Fruit fly (Drosophila melanogaster) whole organism, embryonic: ENCODE data around the gene phol.

Experiments used
- Ada2b ChIP-seq: fragments of 200-800 bp; sonication (Bioruptor generic); IDR thresholded peaks from 2 replicates; pipeline ENCODE4 v1.3.6; 2022; ENCODE audit warnings: missing biosample characterization, missing genetic modification characterization
- Antp ChIP-seq: fragments of 200-800 bp; sonication (Bioruptor generic); optimal IDR thresholded peaks from 3 replicates; lab custom pipeline; 2016; ENCODE audit warnings: missing biosample characterization, missing genetic modification characterization
- Atf-2 ChIP-seq: fragments of 200-800 bp; sonication (Bioruptor generic); optimal IDR thresholded peaks from 2 replicates; lab custom pipeline; 2016; ENCODE audit warnings: missing biosample characterization, missing genetic modification characterization
- CG10267 ChIP-seq: fragments of 200-800 bp; sonication (Bioruptor generic); optimal IDR thresholded peaks from 2 replicates; lab custom pipeline; 2018; ENCODE audit warnings: missing biosample characterization, mild to moderate bottlenecking, missing genetic modification characterization, moderate library complexity
- CG10431 ChIP-seq: fragments of 200-800 bp; sonication (Bioruptor generic); optimal IDR thresholded peaks from 3 replicates; lab custom pipeline; 2018; ENCODE audit warnings: missing biosample characterization, mild to moderate bottlenecking, missing genetic modification characterization
- CG12659 ChIP-seq: fragments of 200-800 bp; sonication (Bioruptor generic); optimal IDR thresholded peaks from 3 replicates; lab custom pipeline; 2017; ENCODE audit warnings: mild to moderate bottlenecking, missing biosample characterization, missing genetic modification reagents, missing genetic modification characterization
- CG14710 ChIP-seq: fragments of 200-800 bp; sonication (Bioruptor generic); optimal IDR thresholded peaks from 3 replicates; lab custom pipeline; 2019; ENCODE audit warnings: missing biosample characterization, mild to moderate bottlenecking, missing genetic modification characterization, moderate library complexity
- CG1529 ChIP-seq: fragments of 200-800 bp; sonication (Bioruptor generic); optimal IDR thresholded peaks from 3 replicates; lab custom pipeline; 2018; ENCODE audit warnings: missing biosample characterization, missing genetic modification characterization
- CG18262 ChIP-seq: fragments of 200-800 bp; optimal IDR thresholded peaks from 3 replicates; lab custom pipeline; 2019; ENCODE audit warnings: missing biosample characterization, mild to moderate bottlenecking, missing genetic modification characterization, moderate library complexity
- CG32767 ChIP-seq: fragments of 200-800 bp; sonication (Bioruptor generic); IDR thresholded peaks from 2 replicates; pipeline ENCODE4 v1.3.6; 2022; ENCODE audit warnings: missing biosample characterization, missing genetic modification characterization
- CG42726 ChIP-seq: fragments of 200-800 bp; sonication (Bioruptor generic); IDR thresholded peaks from 2 replicates; pipeline ENCODE4 v1.3.6; 2022; ENCODE audit warnings: missing biosample characterization, missing genetic modification characterization; ENCODE audit not compliant: partially characterized antibody
- CG4854 ChIP-seq: fragments of 200-800 bp; sonication (Bioruptor generic); optimal IDR thresholded peaks from 2 replicates; lab custom pipeline; 2016; ENCODE audit warnings: missing biosample characterization, missing genetic modification characterization, inconsistent platforms
- CG5180 ChIP-seq: fragments of 200-800 bp; sonication (Bioruptor generic); optimal IDR thresholded peaks from 3 replicates; lab custom pipeline; 2017; ENCODE audit warnings: missing biosample characterization, missing genetic modification characterization, mild to moderate bottlenecking, moderate library complexity, missing genetic modification reagents
- CG6272 ChIP-seq: fragments of 200-800 bp; sonication (Bioruptor generic); IDR thresholded peaks from 2 replicates; pipeline ENCODE4 v1.3.6; 2022; ENCODE audit warnings: missing biosample characterization, missing genetic modification characterization
- CG6813 ChIP-seq: fragments of 200-800 bp; sonication (Bioruptor generic); optimal IDR thresholded peaks from 2 replicates; lab custom pipeline; 2017; ENCODE audit warnings: missing biosample characterization, missing genetic modification characterization, mild to moderate bottlenecking, moderate library complexity, missing genetic modification reagents
- CG7745 ChIP-seq: fragments of 200-800 bp; sonication (Bioruptor generic); optimal IDR thresholded peaks from 2 replicates; lab custom pipeline; 2018; ENCODE audit warnings: missing biosample characterization, mild to moderate bottlenecking, missing genetic modification characterization, moderate library complexity
- CG7839 ChIP-seq: fragments of 200-800 bp; sonication (Bioruptor generic); optimal IDR thresholded peaks from 3 replicates; lab custom pipeline; 2018; ENCODE audit warnings: missing biosample characterization, mild to moderate bottlenecking, missing genetic modification characterization, moderate library complexity
- CG8281 ChIP-seq: fragments of 200-800 bp; sonication (Bioruptor generic); optimal IDR thresholded peaks from 2 replicates; lab custom pipeline; 2018; ENCODE audit warnings: missing biosample characterization, mild to moderate bottlenecking, missing genetic modification characterization, moderate library complexity
- Dbx ChIP-seq: fragments of 200-800 bp; sonication (Bioruptor generic); IDR thresholded peaks from 3 replicates; pipeline ENCODE4 v1.3.6; 2022; ENCODE audit warnings: missing biosample characterization, missing genetic modification characterization
- Fer2 ChIP-seq: fragments of 200-800 bp; sonication (Bioruptor generic); optimal IDR thresholded peaks from 2 replicates; lab custom pipeline; 2018; ENCODE audit warnings: missing biosample characterization, mild to moderate bottlenecking, missing genetic modification characterization, moderate library complexity
- H2.0 ChIP-seq: fragments of 200-800 bp; sonication (Bioruptor generic); IDR thresholded peaks from 2 replicates; pipeline ENCODE4 v1.3.6; 2022; ENCODE audit warnings: missing biosample characterization, missing genetic modification characterization
- HHEX ChIP-seq: fragments of 200-800 bp; sonication (Bioruptor generic); optimal IDR thresholded peaks from 3 replicates; lab custom pipeline; 2017; ENCODE audit warnings: missing biosample characterization, mild to moderate bottlenecking, missing genetic modification characterization, missing genetic modification reagents
- Hsf ChIP-seq: fragments of 200-800 bp; sonication (Bioruptor generic); optimal IDR thresholded peaks from 3 replicates; lab custom pipeline; 2016; ENCODE audit warnings: missing biosample characterization, missing genetic modification characterization
- Mes4 ChIP-seq: fragments of 200-800 bp; sonication (Bioruptor generic); optimal IDR thresholded peaks from 2 replicates; lab custom pipeline; 2016; ENCODE audit warnings: missing biosample characterization, missing genetic modification characterization
- Mrtf ChIP-seq: fragments of 200-800 bp; sonication (Bioruptor generic); IDR thresholded peaks from 3 replicates; pipeline ENCODE4 v1.3.6; 2022; ENCODE audit warnings: missing biosample characterization, missing genetic modification characterization
- Pdp1 ChIP-seq, 2 experiments: fragments of 200-800 bp; sonication (Bioruptor generic); optimal IDR thresholded peaks; 3 replicates each; lab custom pipeline; 2016; ENCODE audit warnings: missing biosample characterization in 2 of 2, missing genetic modification characterization in 2 of 2, mild to moderate bottlenecking in 1 of 2, moderate library complexity in 1 of 2
- Ptx1 ChIP-seq: fragments of 200-800 bp; sonication (Bioruptor generic); IDR thresholded peaks from 2 replicates; pipeline ENCODE4 v1.3.6; 2022; ENCODE audit warnings: missing biosample characterization, missing genetic modification characterization
- Trl ChIP-seq, 3 experiments: fragments of >200 bp in 2 of 3; fragments of 200-800 bp in 1 of 3; sonication (Bioruptor generic) in 1 of 3; optimal IDR thresholded peaks; 2 replicates in 1 of 3; 3 replicates in 2 of 3; lab custom pipeline; 2016 to 2017; ENCODE audit warnings: missing biosample characterization in 1 of 3, missing genetic modification characterization in 1 of 3
- cad ChIP-seq: fragments of >200 bp; optimal IDR thresholded peaks from 2 replicates; lab custom pipeline; 2017; ENCODE audit warnings: missing biosample characterization, missing genetic modification characterization
- cato ChIP-seq: fragments of 200-800 bp; sonication (Bioruptor generic); optimal IDR thresholded peaks from 2 replicates; lab custom pipeline; 2016; ENCODE audit warnings: missing biosample characterization, missing genetic modification characterization, borderline replicate concordance
- chm ChIP-seq: fragments of 200-800 bp; sonication (Bioruptor generic); IDR thresholded peaks from 2 replicates; pipeline ENCODE4 v1.3.6; 2022; ENCODE audit warnings: missing biosample characterization, missing genetic modification characterization
- ci ChIP-seq: fragments of 200-800 bp; sonication (Bioruptor generic); IDR thresholded peaks from 3 replicates; pipeline ENCODE4 v1.3.6; 2022; ENCODE audit warnings: missing biosample characterization, missing genetic modification characterization
- cwo ChIP-seq: fragments of 200-800 bp; sonication (Bioruptor generic); optimal IDR thresholded peaks from 3 replicates; lab custom pipeline; 2017; ENCODE audit warnings: missing biosample characterization, missing genetic modification characterization, mild to moderate bottlenecking, moderate library complexity, missing genetic modification reagents
- dm ChIP-seq: fragments of 200-800 bp; sonication (Bioruptor generic); optimal IDR thresholded peaks from 3 replicates; lab custom pipeline; 2016; ENCODE audit warnings: missing biosample characterization, missing genetic modification characterization
- dmrt99B ChIP-seq: fragments of 200-800 bp; sonication (Bioruptor generic); optimal IDR thresholded peaks from 2 replicates; lab custom pipeline; 2018; ENCODE audit warnings: missing biosample characterization, mild to moderate bottlenecking, missing genetic modification characterization, moderate library complexity
- dysf ChIP-seq: fragments of 200-800 bp; sonication (Bioruptor generic); IDR thresholded peaks from 3 replicates; pipeline ENCODE4 v1.3.6; 2022; ENCODE audit warnings: missing biosample characterization, missing genetic modification characterization
- fu2 ChIP-seq: fragments of 200-800 bp; sonication (Bioruptor generic); optimal IDR thresholded peaks from 2 replicates; lab custom pipeline; 2016; ENCODE audit warnings: missing biosample characterization, missing genetic modification characterization
- gro ChIP-seq: fragments of 200-800 bp; sonication (Bioruptor generic); optimal IDR thresholded peaks from 2 replicates; lab custom pipeline; 2016; ENCODE audit warnings: missing biosample characterization, missing genetic modification characterization
- h ChIP-seq: fragments of >200 bp; optimal IDR thresholded peaks from 2 replicates; lab custom pipeline; 2017
- inv ChIP-seq: fragments of 200-800 bp; sonication (Bioruptor generic); IDR thresholded peaks from 2 replicates; pipeline ENCODE4 v1.3.6; 2022; ENCODE audit warnings: missing biosample characterization, missing genetic modification characterization; ENCODE audit not compliant: partially characterized antibody
- jigr1 ChIP-seq: fragments of 200-800 bp; sonication (Bioruptor generic); IDR thresholded peaks from 3 replicates; pipeline ENCODE4 v1.3.6; 2022; ENCODE audit warnings: missing biosample characterization, missing genetic modification characterization
- kni ChIP-seq: fragments of 200-800 bp; sonication (Bioruptor generic); optimal IDR thresholded peaks from 3 replicates; lab custom pipeline; 2017; ENCODE audit warnings: mild to moderate bottlenecking, missing biosample characterization, missing genetic modification reagents, missing genetic modification characterization
- knrl ChIP-seq: fragments of 200-800 bp; sonication (Bioruptor generic); IDR thresholded peaks from 3 replicates; pipeline ENCODE4 v1.3.6; 2022; ENCODE audit warnings: missing biosample characterization, missing genetic modification characterization; ENCODE audit not compliant: partially characterized antibody
- p53 ChIP-seq: fragments of 200-800 bp; sonication (Bioruptor generic); optimal IDR thresholded peaks from 2 replicates; lab custom pipeline; 2016; ENCODE audit warnings: missing biosample characterization, missing genetic modification characterization
- pita ChIP-seq: fragments of 200-800 bp; sonication (Bioruptor generic); optimal IDR thresholded peaks from 2 replicates; lab custom pipeline; 2017; ENCODE audit warnings: missing biosample characterization, mild to moderate bottlenecking, missing genetic modification characterization
- ro ChIP-seq: fragments of 200-800 bp; sonication (Bioruptor generic); IDR thresholded peaks from 2 replicates; pipeline ENCODE4 v1.3.6; 2022; ENCODE audit warnings: missing biosample characterization, missing genetic modification characterization
- row ChIP-seq: fragments of 200-800 bp; sonication (Bioruptor generic); IDR thresholded peaks from 3 replicates; pipeline ENCODE4 v1.3.6; 2022; ENCODE audit warnings: missing biosample characterization, missing genetic modification characterization
- sima ChIP-seq: fragments of 200-800 bp; sonication (Bioruptor generic); optimal IDR thresholded peaks from 2 replicates; lab custom pipeline; 2016; ENCODE audit warnings: missing biosample characterization, missing genetic modification characterization
- tx ChIP-seq: fragments of 200-800 bp; sonication (Bioruptor generic); optimal IDR thresholded peaks from 2 replicates; lab custom pipeline; 2016; ENCODE audit warnings: missing biosample characterization, missing genetic modification characterization
- vfl ChIP-seq: fragments of 200-800 bp; sonication (Bioruptor generic); optimal IDR thresholded peaks from 2 replicates; lab custom pipeline; 2016; ENCODE audit warnings: missing biosample characterization, missing genetic modification characterization

The phol gene

dm6 chr3L:9462247-9462769, 6.2 kb upstream of the phol start (continued):
- TF ChIP-seq pita (GFP tag; lab: Kevin White, UChicago), result no peak
- TF ChIP-seq CG1529 (GFP tag; lab: Kevin White, UChicago), result peak; percentile 87
- peak; percentile 69 for TF ChIP-seq Ptx1
- TF ChIP-seq Hsf (GFP tag; lab: Kevin White, UChicago), result peak; percentile 86
- TF ChIP-seq Fer2, result peak; percentile 78
- no peak for TF ChIP-seq dm (GFP tag; lab: Kevin White, UChicago)
- TF ChIP-seq ro, result no peak
- TF ChIP-seq CG18262, result peak; percentile 97
- TF ChIP-seq H2.0, result peak; percentile 65
- TF ChIP-seq Trl (optimal IDR thresholded peaks at IDR 0.05; lab: Kevin White, UChicago), result peak; percentile 43 to 96
- peak; percentile 80 for TF ChIP-seq Trl (GFP tag; optimal IDR thresholded peaks at IDR 0.05; lab: Kevin White, UChicago)
- TF ChIP-seq CG32767 (GFP tag; lab: Robert Waterston, UW), result peak; percentile 78
- TF ChIP-seq ci, result peak; percentile 75
- peak; percentile 86 for TF ChIP-seq CG12659
- peak; percentile 82 for TF ChIP-seq cwo (GFP tag; lab: Kevin White, UChicago)
- TF ChIP-seq knrl (GFP tag; lab: Robert Waterston, UW), result no peak
- TF ChIP-seq CG7839, result peak; percentile 91
- TF ChIP-seq Dbx (GFP tag; lab: Robert Waterston, UW), result peak; percentile 74; the same call in 2 of the 3 replicates
- TF ChIP-seq Atf-2 (GFP tag; lab: Kevin White, UChicago), result peak; percentile 72
- TF ChIP-seq p53 (GFP tag; lab: Kevin White, UChicago), result peak; percentile 60
- TF ChIP-seq CG42726, result no peak; the same call in 1 of the 2 replicates
- TF ChIP-seq kni (GFP tag; lab: Kevin White, UChicago), result peak; percentile 31
- TF ChIP-seq cato (GFP tag; lab: Kevin White, UChicago), result peak; percentile 70
- peak; percentile 83 for TF ChIP-seq HHEX (GFP tag; lab: Kevin White, UChicago)
- TF ChIP-seq vfl (GFP tag; lab: Kevin White, UChicago), result peak; percentile 35
- TF ChIP-seq gro (GFP tag; lab: Kevin White, UChicago), result peak; percentile 76
- no peak for TF ChIP-seq CG6272 (GFP tag; lab: Robert Waterston, UW)
- TF ChIP-seq cad (GFP tag; lab: Kevin White, UChicago), result no peak
- TF ChIP-seq CG14710, result peak; percentile 93
- peak; percentile 59 for TF ChIP-seq tx (GFP tag; lab: Kevin White, UChicago)
- peak; percentile 65 for TF ChIP-seq Mes4 (GFP tag; lab: Kevin White, UChicago)
- TF ChIP-seq CG5180 (GFP tag; lab: Kevin White, UChicago), result peak; percentile 81
- TF ChIP-seq Ada2b (GFP tag; lab: Robert Waterston, UW), result peak; percentile 64
- peak; percentile 48 for TF ChIP-seq Antp (GFP tag; lab: Kevin White, UChicago)
- no peak for TF ChIP-seq CG7745 (tag; lab: Kevin White, UChicago)
- TF ChIP-seq fu2 (GFP tag; lab: Kevin White, UChicago), result peak; percentile 18
- peak; percentile 81 for TF ChIP-seq CG4854 (GFP tag; lab: Kevin White, UChicago)
- peak; percentile 65; the same call in 1 of the 3 replicates for TF ChIP-seq Mrtf (GFP tag; lab: Robert Waterston, UW)
- no peak for TF ChIP-seq sima
- TF ChIP-seq Pdp1 (GFP tag; optimal IDR thresholded peaks at IDR 0.05; lab: Kevin White, UChicago), result peak; percentile 74 to 98
- peak; percentile 96 for TF ChIP-seq row (GFP tag; lab: Robert Waterston, UW)
- peak; percentile 79 for TF ChIP-seq CG10431
- peak; percentile 92 for TF ChIP-seq CG6813 (GFP tag; lab: Kevin White, UChicago)
- TF ChIP-seq CG10267 (tag; lab: Kevin White, UChicago), result peak; percentile 92
- no peak for TF ChIP-seq inv (GFP tag; lab: Robert Waterston, UW)
- 0 out of 3 replicates have a peak, but pooled peaks have one; percentile 30 for TF ChIP-seq jigr1 (GFP tag; lab: Robert Waterston, UW)
- peak; percentile 82 for TF ChIP-seq dysf (GFP tag; lab: Robert Waterston, UW)
- peak; percentile 74 for TF ChIP-seq CG8281
- peak; percentile 94 for TF ChIP-seq dmrt99B
- TF ChIP-seq h (lab: Kevin White, UChicago), result no peak
- peak; percentile 60 for TF ChIP-seq chm (GFP tag; lab: Robert Waterston, UW)
